Worm (Caenorhabditis elegans): ENCODE data around the gene gpd-1.
A peak's percentile ranks its signal among the peaks of the same experiment; 100 is the strongest.
"Not testable (repeated sequence)": the region's sequence is repeated elsewhere in the genome, so short reads cannot be mapped to it uniquely, and the experiment has no call there.

Gene gpd-1

DNA sequence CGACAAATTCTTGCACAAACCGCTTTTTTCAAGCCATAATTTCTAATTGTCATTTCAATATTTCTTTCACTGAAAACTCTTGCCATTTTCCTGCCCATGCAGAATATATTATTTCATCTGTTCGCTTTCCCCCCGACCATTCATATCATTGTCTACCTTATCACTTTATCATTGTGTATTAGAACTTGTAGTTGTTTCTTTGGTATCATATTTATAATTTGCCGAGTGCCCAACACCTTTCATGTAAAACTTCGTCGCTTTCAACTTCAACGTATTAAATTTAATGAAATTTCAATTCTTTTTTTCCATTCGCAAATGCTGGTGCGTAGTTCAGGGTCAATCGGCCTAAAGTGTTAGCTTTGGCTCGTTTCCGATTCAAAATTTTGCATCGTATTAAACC, 48.9 kb downstream of the gpd-1 start, which contains the start of gene ZK673.1:
Gene ZK673.1 (plus strand): TSS at position 301 of the 400 bp plus-strand sequence.
- not testable (repeated sequence) for TF ChIP-seq ztf-16 (tag; optimal IDR thresholded peaks at IDR 0.05); mec-3 (tag; optimal IDR thresholded peaks at IDR 0.05; ENCODE audit: borderline replicate concordance); pax-1 (tag; optimal IDR thresholded peaks at IDR 0.05)

DNA sequence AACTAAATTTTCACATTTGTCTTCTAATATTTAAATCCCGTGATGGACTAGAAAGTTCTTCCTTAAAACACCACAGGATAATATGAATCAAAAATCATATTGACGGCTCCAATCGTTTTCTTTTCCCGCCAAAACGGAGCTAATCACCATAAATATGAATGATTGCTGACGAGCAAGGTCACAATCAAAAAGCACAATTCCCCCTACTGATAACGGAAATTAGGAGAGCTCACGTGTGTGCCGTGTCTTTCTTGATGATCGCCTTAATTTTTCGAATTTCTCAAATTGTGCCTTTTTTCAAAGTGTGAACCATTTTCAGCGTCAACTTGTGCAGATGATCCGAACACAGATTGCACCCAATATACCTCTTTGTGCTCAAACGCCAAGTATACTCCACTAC, 50.0 kb downstream of the gpd-1 start:
- TF ChIP-seq elt-2 (tag; optimal IDR thresholded peaks at IDR 0.05): peak; percentile 72
- TF ChIP-seq mec-3 (tag; optimal IDR thresholded peaks at IDR 0.05; ENCODE audit: borderline replicate concordance): no peak
